Fruit fly (Drosophila melanogaster): ENCODE data around the gene Rcd-1.

The Rcd-1 gene

dm6 chrX:19663196-19663858, 24.8 kb downstream of the Rcd-1 start:
- TF ChIP-seq eve (GFP tag; optimal IDR thresholded peaks at IDR 0.05) (no peak), Sox100B (GFP tag; optimal IDR thresholded peaks at IDR 0.05) (no peak), dpn (GFP tag; optimal IDR thresholded peaks at IDR 0.05) (peak; percentile 14 to 38), CG14667 (GFP tag; IDR thresholded peaks at IDR 0.05) (no peak), kah (GFP tag; optimal IDR thresholded peaks at IDR 0.05) (peak; percentile 12), CG2120 (GFP tag; optimal IDR thresholded peaks at IDR 0.05) (peak; percentile 62), pnt (GFP tag; optimal IDR thresholded peaks at IDR 0.05) (no peak), CG6254 (GFP tag; optimal IDR thresholded peaks at IDR 0.05) (peak; percentile 40), Max (GFP tag; optimal IDR thresholded peaks at IDR 0.05) (peak; percentile 58), CG13624 (GFP tag; optimal IDR thresholded peaks at IDR 0.05) (no peak), CG30403 (GFP tag; optimal IDR thresholded peaks at IDR 0.05) (peak; percentile 72), CG3847 (GFP tag; IDR thresholded peaks at IDR 0.05) (no peak), ind (GFP tag; optimal IDR thresholded peaks at IDR 0.05) (peak; percentile 37), exex (tag; optimal IDR thresholded peaks at IDR 0.05) (no peak), da (GFP tag; optimal IDR thresholded peaks at IDR 0.05) (no peak), CG2712 (tag; optimal IDR thresholded peaks at IDR 0.05) (peak; percentile 58), CG8359 (GFP tag; optimal IDR thresholded peaks at IDR 0.05; ENCODE audit: borderline replicate concordance) (no peak), Bteb2 (GFP tag; optimal IDR thresholded peaks at IDR 0.05) (peak; percentile 31), her (GFP tag; optimal IDR thresholded peaks at IDR 0.05) (no peak), CG4730 (GFP tag; IDR thresholded peaks at IDR 0.05) (0 out of 2 replicates have a peak, but pooled peaks have one; percentile 11), H2.0 (GFP tag; IDR thresholded peaks at IDR 0.05) (no peak), CG18619 (GFP tag; optimal IDR thresholded peaks at IDR 0.05) (peak; percentile 71), CG10565 (GFP tag; optimal IDR thresholded peaks at IDR 0.05) (no peak), jing (GFP tag; optimal IDR thresholded peaks at IDR 0.05) (no peak), CG30431 (GFP tag; optimal IDR thresholded peaks at IDR 0.05) (peak; percentile 4), bcd (GFP tag; optimal IDR thresholded peaks at IDR 0.05) (peak; percentile 62), Sin3A (optimal IDR thresholded peaks at IDR 0.05) (no peak), prd (optimal IDR thresholded peaks at IDR 0.05) (no peak), prd (GFP tag; IDR thresholded peaks at IDR 0.05) (0 out of 3 replicates have a peak, but pooled peaks have one; percentile 16), Trl (optimal IDR thresholded peaks at IDR 0.05) (peak in 1 of 2 experiments; percentile 43), Trl (GFP tag; optimal IDR thresholded peaks at IDR 0.05) (no peak), slou (GFP tag; optimal IDR thresholded peaks at IDR 0.05) (no peak), lbe (GFP tag; optimal IDR thresholded peaks at IDR 0.05) (no peak), CG17385 (GFP tag; optimal IDR thresholded peaks at IDR 0.05) (peak; percentile 66), bowl (GFP tag; IDR thresholded peaks at IDR 0.05) (no peak), psq (GFP tag; optimal IDR thresholded peaks at IDR 0.05) (no peak), Elba2 (GFP tag; optimal IDR thresholded peaks at IDR 0.05) (no peak), CG2116 (GFP tag; optimal IDR thresholded peaks at IDR 0.05) (peak; percentile 5), Sox102F (GFP tag; optimal IDR thresholded peaks at IDR 0.05) (no peak), pros (GFP tag; optimal IDR thresholded peaks at IDR 0.05) (no peak), H15 (GFP tag; IDR thresholded peaks at IDR 0.05) (no peak), CG12299 (tag; optimal IDR thresholded peaks at IDR 0.05) (no peak), CG4854 (GFP tag; optimal IDR thresholded peaks at IDR 0.05) (no peak), CG16815 (GFP tag; optimal IDR thresholded peaks at IDR 0.05) (peak; percentile 61), Chrac-16 (GFP tag; optimal IDR thresholded peaks at IDR 0.05) (peak; percentile 11), CG11560 (tag; IDR thresholded peaks at IDR 0.05) (no peak), ac (GFP tag; optimal IDR thresholded peaks at IDR 0.05) (no peak), Doc2 (GFP tag; IDR thresholded peaks at IDR 0.05) (no peak), sd (tag; optimal IDR thresholded peaks at IDR 0.05) (peak; percentile 95), CG1024 (GFP tag; IDR thresholded peaks at IDR 0.05) (no peak), usp (GFP tag; optimal IDR thresholded peaks at IDR 0.05) (no peak), CG8765 (GFP tag; IDR thresholded peaks at IDR 0.05) (no peak)

Data from whole organism, embryonic.